Worm (Caenorhabditis elegans): ENCODE measurements around the gene F16H6.4.

- TF ChIP-seq nhr-2 (tag; optimal IDR thresholded peaks at IDR 0.05), result no peak
- no peak for TF ChIP-seq blmp-1 (tag; optimal IDR thresholded peaks at IDR 0.05)
- TF ChIP-seq unc-39 (tag; optimal IDR thresholded peaks at IDR 0.05), result no peak
Measured at ce11 chrV:18184910-18185309, 13.6 kb upstream of the F16H6.4 start, which contains the start of gene C31G12.3.

Data from whole organism, mixed stage, embryonic.